Fruit fly (Drosophila melanogaster) S2 (cell line): ENCODE results near the gene S6kII.

ENCODE experiments used
- CG8478 ChIP-seq: fragments of >200 bp; optimal IDR thresholded peaks from 2 replicates; lab custom pipeline; 2018
- CTCF ChIP-seq, 2 experiments: fragments of >200 bp; optimal IDR thresholded peaks; 2 replicates each; lab custom pipeline; 2018

Gene S6kII

DNA sequence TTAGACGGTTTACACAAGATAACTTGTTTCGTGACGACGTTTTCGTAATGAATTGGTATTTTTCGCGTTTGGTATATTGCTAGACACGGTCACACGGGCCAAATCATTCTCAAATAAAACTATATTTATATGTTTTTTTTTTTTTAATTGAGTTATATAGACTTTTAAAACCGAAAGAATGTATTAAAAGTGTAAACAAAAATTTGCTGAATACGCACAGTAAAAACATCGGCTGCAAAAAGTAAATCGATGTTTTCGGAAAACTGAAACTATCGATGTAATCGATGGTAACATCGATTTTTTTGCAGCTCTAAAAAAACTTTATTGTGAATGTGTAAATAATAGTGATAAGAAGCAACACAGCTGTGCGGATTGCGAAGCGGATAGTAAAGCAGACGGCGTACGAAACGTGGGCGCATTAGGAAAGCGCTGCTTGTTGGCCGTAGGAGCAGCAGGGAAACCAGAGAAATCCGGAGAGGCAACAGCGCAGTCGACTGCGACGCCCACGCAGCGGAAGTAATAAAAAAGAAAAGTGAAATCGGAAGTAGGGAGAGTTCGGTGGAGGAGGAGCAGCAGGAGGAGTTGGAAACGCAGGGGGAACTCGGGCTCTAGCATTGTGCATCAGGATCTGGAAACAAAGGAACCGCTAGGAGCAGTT is at the start of gene S6kII:
Gene S6kII, plus strand, starts transcription at position 301 of the 658 bp plus-strand sequence.
- TF ChIP-seq CG8478 (no peak), CTCF (optimal IDR thresholded peaks at IDR 0.05; lab: Kevin White, UChicago) (no peak)

DNA sequence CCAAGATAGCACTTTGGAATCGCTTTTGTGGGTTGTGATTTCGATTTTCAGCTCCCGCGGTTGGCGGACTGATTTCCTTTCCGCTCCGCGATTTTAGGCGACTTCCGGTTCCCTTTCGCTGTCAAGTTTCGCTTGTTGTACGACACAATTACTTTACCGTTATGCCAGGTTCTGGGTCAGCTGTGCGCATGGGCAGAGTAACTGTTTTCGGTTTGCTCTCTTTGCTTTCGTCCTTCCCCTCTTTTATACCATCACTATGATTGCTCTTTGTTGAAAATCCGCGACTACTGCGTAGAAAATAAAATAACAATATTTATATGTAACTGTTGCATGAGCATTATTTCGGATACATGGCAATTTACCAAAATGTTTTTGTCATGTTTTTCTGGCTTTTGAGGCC is 49.2 kb upstream of the S6kII start:
- TF ChIP-seq CTCF (optimal IDR thresholded peaks at IDR 0.05; lab: Kevin White, UChicago) (no peak), CG8478 (no peak)

- TF ChIP-seq CTCF (optimal IDR thresholded peaks at IDR 0.05; lab: Kevin White, UChicago) (no peak), CG8478 (no peak)
Measured at dm6 chrX:22481131-22481530, 48.6 kb upstream of the S6kII start.

- TF ChIP-seq CG8478 (no peak), CTCF (optimal IDR thresholded peaks at IDR 0.05; lab: Kevin White, UChicago) (no peak)
Measured at dm6 chrX:22481860-22482544, 47.8 kb upstream of the S6kII start, which contains the start of the genes Cp110 and CG12576. Gene Cp110, plus strand, starts transcription at chrX:22482082. Gene CG12576, minus strand, starts transcription at chrX:22482357.

dm6 chrX:22486487-22486886 is 43.3 kb upstream of the S6kII start:
- TF ChIP-seq CG8478 (no peak), CTCF (optimal IDR thresholded peaks at IDR 0.05; lab: Kevin White, UChicago) (no peak)

dm6 chrX:22486919-22487634 is 42.7 kb upstream of the S6kII start:
- no peak for TF ChIP-seq CG8478
- TF ChIP-seq CTCF (optimal IDR thresholded peaks at IDR 0.05; lab: Kevin White, UChicago), result no peak

DNA sequence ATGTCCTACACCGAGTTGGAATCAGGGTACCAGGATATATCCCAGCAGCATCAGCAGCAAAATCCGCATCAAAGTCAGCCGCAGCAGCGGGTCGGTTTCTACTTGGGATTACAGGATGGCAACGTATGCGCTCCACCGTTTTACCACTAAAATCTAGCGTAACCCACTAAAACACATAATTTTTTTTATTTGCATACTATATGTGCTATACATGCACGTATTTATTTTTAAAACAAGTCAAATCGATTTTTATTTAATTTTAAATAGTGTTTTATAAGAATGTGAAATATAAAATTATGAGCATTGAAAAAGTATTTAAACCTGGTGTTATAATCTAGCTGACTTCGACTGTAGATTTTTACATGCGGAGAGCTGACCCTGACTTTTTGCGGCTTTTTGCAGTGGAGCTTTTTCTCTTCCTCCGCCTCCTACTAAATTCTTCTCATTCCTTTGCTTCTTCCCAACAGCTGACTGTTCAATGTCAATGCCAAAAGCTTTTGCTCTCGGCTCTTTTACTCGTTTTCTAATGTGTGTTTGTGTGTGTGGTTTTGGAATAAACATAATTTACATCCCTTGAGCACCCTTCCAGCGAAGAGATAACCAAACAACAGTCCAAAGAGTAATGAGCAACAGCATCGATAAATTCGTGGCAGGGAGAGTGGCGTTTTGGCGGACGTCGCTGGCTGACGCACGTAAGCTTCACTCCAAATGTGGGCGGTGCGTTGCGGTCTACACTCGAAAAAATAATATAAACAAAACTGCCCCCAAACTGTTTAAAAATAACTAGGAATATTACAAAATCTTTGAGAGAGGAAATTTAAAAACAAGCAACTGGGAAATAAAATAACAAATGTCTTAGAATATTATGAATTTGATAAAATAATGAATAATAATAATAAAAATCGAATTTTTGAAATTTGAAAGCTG is 41.8 kb upstream of the S6kII start:
- TF ChIP-seq CG8478 (no peak), CTCF (optimal IDR thresholded peaks at IDR 0.05; lab: Kevin White, UChicago) (no peak)

DNA sequence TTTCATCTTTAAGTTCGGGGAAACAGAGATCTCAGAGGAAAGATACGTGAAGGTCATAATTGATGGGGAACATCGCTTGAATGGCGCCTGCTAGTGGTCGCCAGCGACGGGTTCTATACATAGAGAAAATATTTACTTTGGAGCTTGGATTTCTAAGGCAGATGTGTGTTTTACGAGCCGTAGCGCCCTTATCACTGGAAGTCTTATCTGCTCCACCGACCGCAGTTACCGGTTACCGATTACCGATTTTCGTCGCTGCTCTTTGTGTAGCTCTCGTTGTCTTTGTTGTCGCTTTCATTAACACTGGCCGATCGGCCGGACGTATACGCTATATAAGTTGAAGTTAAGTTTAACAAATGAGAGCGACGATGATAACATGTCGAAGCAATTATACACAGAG is 39.2 kb upstream of the S6kII start:
- TF ChIP-seq CTCF (optimal IDR thresholded peaks at IDR 0.05; lab: Kevin White, UChicago) (no peak), CG8478 (no peak)

DNA sequence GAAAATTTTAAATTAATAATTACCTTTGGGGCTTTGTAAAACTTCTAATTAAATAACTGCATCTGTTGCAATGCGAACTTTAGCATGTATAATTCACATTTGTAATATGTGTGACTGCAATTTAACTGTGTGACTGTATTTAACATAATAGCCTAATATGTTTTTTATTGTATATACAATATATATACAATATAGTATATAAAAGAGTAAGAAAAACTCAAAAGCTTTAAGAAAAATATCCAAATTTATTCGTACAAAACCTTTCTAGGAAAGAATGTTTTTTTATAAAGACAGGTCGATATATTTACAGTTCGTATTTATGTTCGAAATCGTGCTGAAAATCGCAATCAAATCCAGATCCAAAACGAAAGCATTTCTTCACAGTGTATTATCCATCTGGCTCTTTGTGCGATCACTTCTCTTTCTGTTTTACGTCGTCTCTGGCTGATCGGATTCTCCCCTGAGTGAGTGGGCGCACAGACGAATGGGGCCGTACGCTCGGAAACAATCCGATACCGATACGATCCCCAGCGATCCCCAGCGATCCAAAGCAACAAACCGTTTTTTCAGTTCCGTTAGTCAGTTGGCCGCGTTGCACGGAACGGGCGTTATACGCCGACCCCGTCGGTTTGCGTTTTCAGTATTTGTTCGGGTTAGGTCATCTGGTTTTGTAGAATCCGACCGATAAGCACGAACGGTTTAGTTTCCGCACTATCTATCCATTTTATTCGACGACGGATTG is 38.6 kb upstream of the S6kII start:
- TF ChIP-seq CTCF (optimal IDR thresholded peaks at IDR 0.05; lab: Kevin White, UChicago), result no peak
- TF ChIP-seq CG8478, result no peak

DNA sequence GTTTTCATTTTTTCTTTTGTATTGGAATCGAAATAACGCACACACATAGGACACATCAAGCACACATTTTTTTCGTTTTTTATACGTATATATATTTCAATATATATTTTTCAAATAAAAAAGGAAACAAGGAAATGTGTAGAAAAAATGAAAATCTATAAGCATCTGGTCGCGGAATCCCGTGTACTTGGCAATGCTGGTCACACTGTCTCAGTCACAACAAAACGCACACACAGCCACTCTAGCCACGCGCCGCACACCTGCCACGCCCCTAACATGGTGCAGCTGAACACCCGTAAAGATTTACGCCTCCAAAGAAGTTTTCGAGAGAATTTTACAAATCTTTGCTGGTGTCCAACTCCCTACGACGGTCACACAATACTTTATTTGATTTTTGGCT is 30.2 kb upstream of the S6kII start:
- no peak for TF ChIP-seq CTCF (optimal IDR thresholded peaks at IDR 0.05; lab: Kevin White, UChicago)
- TF ChIP-seq CG8478, result no peak

- TF ChIP-seq CTCF (optimal IDR thresholded peaks at IDR 0.05; lab: Kevin White, UChicago), result no peak
- TF ChIP-seq CG8478, result no peak
Measured at dm6 chrX:22502225-22502624, 27.5 kb upstream of the S6kII start.

dm6 chrX:22509085-22509484 is 20.7 kb upstream of the S6kII start:
- TF ChIP-seq CTCF (optimal IDR thresholded peaks at IDR 0.05; lab: Kevin White, UChicago) (no peak), CG8478 (no peak)

DNA sequence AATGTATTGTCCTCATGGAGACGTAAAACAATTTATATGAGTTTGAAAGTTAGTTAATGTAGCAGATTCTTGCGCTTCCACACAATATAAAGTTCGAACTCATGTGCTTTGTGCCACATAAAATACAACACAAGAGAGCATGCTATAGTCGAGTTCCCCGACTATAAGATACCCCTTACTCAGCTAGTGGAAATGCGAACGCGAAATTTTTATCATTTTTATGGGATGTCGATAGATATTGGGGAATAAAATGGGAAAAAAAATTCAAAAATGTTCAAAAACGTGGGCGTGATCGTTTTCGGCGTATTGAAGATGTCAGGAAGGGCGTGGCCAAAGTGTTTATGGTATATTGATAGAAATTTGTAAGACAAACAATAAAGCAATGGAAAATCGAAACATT is 19.0 kb upstream of the S6kII start:
- no peak for TF ChIP-seq CTCF (optimal IDR thresholded peaks at IDR 0.05; lab: Kevin White, UChicago)
- TF ChIP-seq CG8478, result no peak

DNA sequence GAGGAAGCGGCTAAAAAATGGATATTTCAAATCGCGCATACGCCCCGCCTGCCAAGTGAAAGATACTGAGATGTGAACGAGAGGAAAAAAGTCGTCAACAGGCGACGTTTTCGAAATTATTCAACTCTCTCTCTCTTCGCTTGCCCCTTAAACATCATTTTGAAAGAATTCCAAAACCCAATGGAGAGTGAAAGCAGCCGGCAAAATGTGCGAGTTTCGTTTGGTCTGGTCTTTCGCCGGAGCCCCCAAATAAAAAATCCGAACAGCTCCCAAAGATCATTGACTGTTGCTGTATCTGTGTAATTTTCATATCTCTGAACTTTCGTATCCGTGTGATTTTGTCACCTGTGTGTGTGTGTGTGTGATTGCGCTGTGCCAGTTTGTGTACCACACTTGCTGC is 17.7 kb upstream of the S6kII start:
- TF ChIP-seq CTCF (optimal IDR thresholded peaks at IDR 0.05; lab: Kevin White, UChicago) (no peak), CG8478 (no peak)
